Worm (Caenorhabditis elegans): ENCODE data around the gene C38C3.3.

DNA sequence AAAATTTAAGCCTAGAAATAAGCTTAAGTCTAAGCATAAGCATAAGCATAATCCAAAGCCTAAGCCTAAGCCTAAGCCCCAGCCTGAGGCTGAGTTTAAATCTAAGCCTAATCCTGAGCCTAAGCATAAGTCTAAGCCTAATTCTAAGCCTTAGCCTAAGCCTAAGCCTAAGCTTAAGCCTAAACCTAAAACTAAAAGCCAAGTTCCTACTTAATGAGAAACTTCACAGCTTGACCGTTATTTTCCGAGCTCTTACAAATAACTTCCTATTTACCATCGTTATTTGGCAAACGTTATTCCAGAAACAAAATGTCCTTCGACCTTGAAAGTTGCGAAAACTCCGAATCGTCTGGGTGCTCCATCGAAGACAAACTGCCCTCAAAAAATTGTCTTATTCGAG is 13.7 kb upstream of the C38C3.3 start, which contains the start of gene C38C3.4:
- TF ChIP-seq flt-1 (GFP tag; IDR thresholded peaks at IDR 0.05) (no peak), ztf-29 (GFP tag; IDR thresholded peaks at IDR 0.05) (no peak), ref-1 (GFP tag; conservative IDR thresholded peaks at IDR 0.05) (no peak), T22C8.4 (GFP tag; IDR thresholded peaks at IDR 0.05) (no peak)

Measured in whole organism, midembryonic.